Fruit fly (Drosophila melanogaster) whole organism, pupa: ENCODE results near the gene Cyt-c1L.

Source experiments
- CG10348 ChIP-seq: fragments of 200-800 bp; sonication (Bioruptor generic); IDR thresholded peaks from 2 replicates; pipeline ENCODE4 v1.3.6; 2022; ENCODE audit warnings: missing biosample characterization, missing genetic modification characterization
- CG12605 ChIP-seq: fragments of 200-800 bp; sonication (Bioruptor generic); IDR thresholded peaks from 2 replicates; pipeline ENCODE4 v1.3.6; 2022; ENCODE audit warnings: missing biosample characterization, missing genetic modification characterization
- CG13204 ChIP-seq: fragments of 200-800 bp; sonication (Bioruptor generic); optimal IDR thresholded peaks from 2 replicates; lab custom pipeline; 2018; ENCODE audit warnings: missing biosample characterization, mild to moderate bottlenecking, missing genetic modification characterization, moderate library complexity
- CG15710 ChIP-seq: fragments of 200-800 bp; sonication (Bioruptor generic); optimal IDR thresholded peaks from 2 replicates; lab custom pipeline; 2018; ENCODE audit warnings: missing biosample characterization, mild to moderate bottlenecking, missing genetic modification characterization, moderate library complexity
- CG17806 ChIP-seq: fragments of 200-800 bp; sonication (Bioruptor generic); optimal IDR thresholded peaks from 2 replicates; lab custom pipeline; 2018; ENCODE audit warnings: missing biosample characterization, mild to moderate bottlenecking, missing genetic modification characterization, moderate library complexity
- CG32121 ChIP-seq: fragments of 200-800 bp; sonication (Bioruptor generic); IDR thresholded peaks from 2 replicates; pipeline ENCODE4 v1.3.6; 2022; ENCODE audit warnings: missing biosample characterization, missing genetic modification characterization
- CG8159 ChIP-seq: fragments of 200-800 bp; sonication (Bioruptor generic); optimal IDR thresholded peaks from 3 replicates; lab custom pipeline; 2018; ENCODE audit warnings: missing biosample characterization, mild to moderate bottlenecking, missing genetic modification characterization, moderate library complexity
- CG8301 ChIP-seq: fragments of 200-800 bp; sonication (Bioruptor generic); optimal IDR thresholded peaks from 2 replicates; lab custom pipeline; 2018; ENCODE audit warnings: missing biosample characterization, mild to moderate bottlenecking, missing genetic modification characterization
- D1 ChIP-seq: fragments of 200-800 bp; sonication (Bioruptor generic); optimal IDR thresholded peaks from 2 replicates; lab custom pipeline; 2018; ENCODE audit warnings: missing biosample characterization, mild to moderate bottlenecking, missing genetic modification characterization, moderate library complexity
- Ets98B ChIP-seq: fragments of 200-800 bp; sonication (Bioruptor generic); IDR thresholded peaks from 2 replicates; pipeline ENCODE4 v1.3.6; 2022; ENCODE audit warnings: missing biosample characterization, missing genetic modification characterization

dm6 chr3R:29229958-29230357 is 26.0 kb upstream of the Cyt-c1L start:
- TF ChIP-seq CG12605 (GFP tag; lab: Robert Waterston, UW) (no peak), Ets98B (no peak), CG13204 (GFP tag; lab: Kevin White, UChicago) (no peak), CG10348 (no peak), CG8159 (tag; lab: Kevin White, UChicago) (no peak), CG32121 (GFP tag; lab: Robert Waterston, UW) (no peak), D1 (tag; lab: Kevin White, UChicago) (no peak), CG15710 (tag; lab: Kevin White, UChicago) (no peak), CG17806 (tag; lab: Kevin White, UChicago) (no peak), CG8301 (tag; lab: Kevin White, UChicago) (no peak)
